Fruit fly (Drosophila melanogaster): Measurements from ENCODE around the gene CG14054.

Gene CG14054

DNA sequence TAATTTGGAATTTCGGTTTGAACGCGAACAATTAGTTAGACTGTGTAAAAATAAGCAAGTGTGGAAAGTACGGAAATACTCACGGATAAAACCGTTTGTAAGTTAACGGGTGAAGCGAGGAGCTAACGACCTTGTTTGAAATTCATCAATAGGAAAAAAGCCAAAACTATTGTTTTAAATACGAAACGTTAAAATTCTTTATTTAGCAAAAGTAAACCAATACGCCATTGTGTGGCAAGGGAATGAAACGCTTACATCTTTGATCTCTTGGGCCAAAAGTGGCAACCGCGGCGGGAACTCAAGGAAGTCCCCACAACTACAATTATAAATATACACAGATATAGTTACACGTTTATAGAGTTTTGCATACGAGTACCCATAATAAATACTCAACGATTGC lies at the start of gene CG14054:
Gene CG14054 (minus strand): TSS at position 101 of the 400 bp plus-strand sequence.
- TF ChIP-seq noc (tag; optimal IDR thresholded peaks at IDR 0.05) = no peak

dm6 chrX:2112660-2113059 lies 46.5 kb upstream of the CG14054 start:
- no peak for TF ChIP-seq noc (tag; optimal IDR thresholded peaks at IDR 0.05)

DNA sequence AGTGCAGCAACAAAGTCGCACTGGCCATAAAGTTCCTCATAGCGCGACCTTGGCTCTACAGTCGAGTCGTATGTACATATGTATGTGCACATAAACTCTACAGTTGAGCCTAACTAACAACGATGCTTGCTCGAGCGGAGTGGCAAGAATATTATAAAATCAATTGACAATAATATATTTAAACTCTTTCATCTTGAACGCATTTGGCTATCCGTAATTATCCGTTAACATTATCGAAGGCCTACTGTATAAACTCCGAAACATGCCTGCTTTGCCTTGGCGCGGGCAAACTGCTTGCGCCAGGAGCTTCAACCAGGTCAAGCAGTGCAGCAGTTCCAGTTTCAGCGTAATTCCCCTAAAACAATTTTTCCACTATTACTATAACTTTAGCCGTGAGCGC lies 42.5 kb upstream of the CG14054 start:
- TF ChIP-seq noc (tag; optimal IDR thresholded peaks at IDR 0.05) = no peak

DNA sequence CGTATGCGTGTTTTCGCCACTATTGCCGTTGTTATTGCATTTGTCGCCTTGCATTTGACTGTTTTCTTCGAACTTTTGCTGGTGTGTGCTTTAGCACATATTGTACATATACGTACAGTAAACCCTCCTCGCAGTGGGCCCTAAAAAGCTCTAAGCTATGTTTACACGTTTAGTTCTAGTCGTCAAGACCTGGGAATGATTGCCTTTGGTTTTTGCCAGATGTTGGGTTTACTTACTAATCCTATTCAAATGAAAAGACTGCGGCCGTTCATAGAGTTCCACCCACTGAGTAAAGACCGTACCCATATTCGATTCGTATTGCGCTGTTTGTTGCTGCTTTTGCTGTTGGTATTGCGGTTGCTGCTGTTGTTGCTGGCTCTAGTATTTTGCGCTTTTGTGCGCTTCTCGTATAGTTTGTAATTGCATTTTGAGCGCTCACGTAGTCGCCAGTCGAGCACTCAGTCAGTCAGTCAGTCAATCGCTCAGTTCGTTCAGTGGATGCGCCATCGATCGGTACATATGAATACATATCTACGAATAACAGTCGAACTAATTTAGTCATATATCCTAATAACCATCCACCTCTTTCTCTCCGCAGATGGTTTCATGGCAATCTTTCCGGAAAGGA lies 41.7 kb upstream of the CG14054 start:
- TF ChIP-seq noc (tag; optimal IDR thresholded peaks at IDR 0.05) = no peak

DNA sequence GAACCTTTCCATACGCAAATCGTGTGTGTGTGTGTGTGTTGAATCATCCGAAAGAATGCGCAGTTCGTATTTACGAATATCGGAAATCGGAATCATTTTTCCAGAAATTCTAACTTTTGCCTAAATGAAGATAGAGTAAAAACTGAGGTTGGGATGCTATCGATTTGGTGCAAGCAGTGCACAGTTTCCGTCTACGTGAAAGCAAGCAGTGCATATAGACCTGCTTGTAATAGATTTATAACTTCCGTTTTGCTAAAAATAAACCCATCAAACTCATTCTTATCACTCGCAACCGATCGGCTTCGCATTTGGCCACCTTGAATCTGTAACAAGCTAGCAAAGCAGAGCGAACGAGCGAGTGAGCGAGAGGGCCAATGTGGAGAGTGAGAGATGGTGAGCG lies 40.2 kb upstream of the CG14054 start:
- no peak for TF ChIP-seq noc (tag; optimal IDR thresholded peaks at IDR 0.05)

dm6 chrX:2104365-2104764 lies 38.2 kb upstream of the CG14054 start:
- no peak for TF ChIP-seq noc (tag; optimal IDR thresholded peaks at IDR 0.05)

DNA sequence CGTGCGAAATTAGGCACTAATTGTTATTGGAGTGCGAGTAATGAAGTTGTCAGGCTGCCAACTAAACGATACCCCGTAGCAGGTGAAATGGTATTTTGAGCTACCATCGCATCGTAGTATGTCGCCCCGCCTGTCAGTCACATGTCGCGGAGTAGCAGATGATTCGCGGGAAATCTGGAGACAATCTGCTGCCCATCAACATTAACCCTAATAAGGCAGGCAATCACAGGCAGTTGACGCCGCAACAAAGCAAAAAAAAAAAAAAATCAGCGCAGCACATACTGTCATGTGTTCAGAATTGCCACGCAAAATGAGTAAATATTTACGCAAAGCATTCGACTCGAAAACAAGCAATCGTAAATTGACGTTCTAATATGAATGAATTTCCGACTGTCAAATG lies 37.7 kb upstream of the CG14054 start:
- no peak for TF ChIP-seq noc (tag; optimal IDR thresholded peaks at IDR 0.05)

DNA sequence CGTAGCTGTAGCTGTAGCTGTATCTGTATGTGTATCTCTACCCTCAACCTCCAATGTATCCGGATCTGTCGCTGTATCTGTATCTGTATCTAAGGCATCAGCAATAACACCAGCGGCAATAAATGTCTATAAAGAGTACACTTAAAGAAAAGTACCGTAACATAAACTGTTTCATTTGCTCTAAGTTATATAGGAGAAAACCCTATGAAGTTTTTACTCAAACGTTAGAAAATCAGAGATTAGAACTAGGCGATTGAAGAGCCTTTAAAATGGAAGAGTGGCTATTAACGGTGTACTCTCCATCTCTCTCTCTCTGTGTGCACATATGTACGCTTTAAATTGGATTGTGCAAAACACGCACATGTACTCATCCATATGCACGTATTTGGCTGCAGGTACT lies 32.1 kb upstream of the CG14054 start:
- TF ChIP-seq noc (tag; optimal IDR thresholded peaks at IDR 0.05) = no peak

- no peak for TF ChIP-seq noc (tag; optimal IDR thresholded peaks at IDR 0.05)
These were observed 30.2 kb upstream of the CG14054 start for dm6 chrX:2096341-2096740.

DNA sequence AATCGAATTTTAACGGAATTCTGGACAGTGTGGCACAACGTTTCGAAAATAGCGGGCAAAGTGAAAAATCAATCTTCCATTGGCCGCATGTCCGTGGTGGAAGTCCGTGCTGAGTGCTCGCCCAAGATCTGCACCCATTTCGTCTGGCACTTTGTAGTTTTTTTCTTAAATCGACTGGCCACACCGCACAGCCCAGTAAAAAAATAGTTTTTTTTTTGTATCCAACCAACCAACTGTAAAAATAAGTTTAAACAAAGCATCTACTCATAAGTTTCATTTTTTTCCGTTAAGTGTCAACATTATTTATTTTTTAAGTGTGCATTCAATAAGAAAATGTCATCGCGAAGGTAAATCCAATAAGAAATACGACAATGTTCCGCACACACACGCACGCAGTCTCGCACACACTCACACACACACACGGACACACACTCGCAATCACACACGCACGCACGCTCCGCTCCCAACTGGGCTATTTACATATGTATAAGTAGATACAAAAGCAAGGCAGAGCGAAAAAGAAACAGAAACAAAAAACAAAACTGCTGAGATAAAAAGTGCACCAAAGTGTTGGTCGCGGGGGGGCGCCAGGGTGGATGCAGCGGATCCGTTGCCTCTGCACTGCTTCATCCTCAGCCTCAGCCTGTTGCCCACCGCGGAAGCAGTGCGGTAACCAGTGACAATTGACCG lies 28.1 kb upstream of the CG14054 start, which contains the start of gene csw:
Gene csw (plus strand): TSS at position 163 of the 690 bp plus-strand sequence.
- TF ChIP-seq noc (tag; optimal IDR thresholded peaks at IDR 0.05) = peak; percentile 12

DNA sequence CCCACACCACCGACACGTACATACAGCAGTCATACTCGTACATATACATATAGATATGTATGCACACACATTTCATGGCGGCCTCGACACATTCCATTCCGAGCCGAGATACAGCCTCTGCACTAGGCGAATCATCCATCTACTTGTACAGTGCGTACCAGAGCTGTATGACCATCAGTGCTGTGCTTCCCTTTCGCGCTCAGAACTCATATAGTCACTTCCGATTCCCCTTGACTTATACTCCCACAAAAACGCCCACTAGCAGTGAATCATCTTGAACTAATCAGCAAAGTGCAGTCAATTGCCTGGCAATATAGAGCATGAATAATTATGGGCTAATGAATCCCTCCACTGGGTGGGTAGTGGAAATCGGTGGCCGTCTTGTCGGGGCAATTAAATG lies 23.7 kb upstream of the CG14054 start:
- no peak for TF ChIP-seq noc (tag; optimal IDR thresholded peaks at IDR 0.05)

- TF ChIP-seq noc (tag; optimal IDR thresholded peaks at IDR 0.05) = no peak
These were observed 22.6 kb upstream of the CG14054 start for dm6 chrX:2088798-2089197.

DNA sequence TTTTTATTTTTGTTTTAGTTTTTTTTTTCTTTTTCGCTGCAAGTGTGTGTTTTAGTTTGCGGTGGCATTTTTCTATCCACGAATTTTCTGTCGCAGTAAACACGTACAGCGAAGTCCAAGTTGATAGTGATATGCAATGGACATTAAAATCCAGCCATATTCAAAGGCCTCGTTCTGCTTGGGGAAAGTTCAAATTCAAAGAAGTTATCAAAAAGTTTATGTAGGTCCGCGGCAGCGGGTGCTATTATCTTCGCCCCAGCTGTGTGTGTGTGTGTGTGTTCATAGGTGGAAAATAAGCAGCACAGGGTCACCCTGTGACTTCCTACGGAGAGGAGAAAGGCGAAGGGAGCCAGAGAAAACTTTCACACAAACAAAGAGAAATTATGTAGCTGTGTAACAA lies 21.3 kb upstream of the CG14054 start:
- peak; percentile 18 for TF ChIP-seq noc (tag; optimal IDR thresholded peaks at IDR 0.05)

DNA sequence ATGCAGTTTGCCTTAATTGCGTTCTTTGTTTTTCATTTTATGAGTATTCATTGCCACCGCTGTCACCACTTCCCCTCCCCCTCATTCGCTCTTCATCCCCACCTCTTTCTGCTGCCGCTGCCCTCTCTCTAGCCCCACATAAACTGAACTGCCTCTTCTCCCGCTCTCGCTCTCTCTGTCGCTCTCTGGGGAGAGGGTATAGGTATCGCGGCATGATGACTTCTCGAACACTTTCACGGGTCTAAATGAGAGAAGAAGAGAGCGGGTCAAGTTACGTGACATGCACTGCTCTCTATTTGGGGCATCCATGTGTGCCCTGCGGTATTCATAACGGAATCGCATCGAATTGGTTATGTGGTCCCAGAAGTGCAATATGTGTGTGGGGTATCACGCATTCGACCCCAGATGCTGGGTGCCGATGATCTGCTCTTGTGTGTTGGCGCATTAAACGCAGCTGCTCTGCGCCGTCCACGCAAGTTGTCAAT lies 17.6 kb upstream of the CG14054 start:
- peak; percentile 43 for TF ChIP-seq noc (tag; optimal IDR thresholded peaks at IDR 0.05)

DNA sequence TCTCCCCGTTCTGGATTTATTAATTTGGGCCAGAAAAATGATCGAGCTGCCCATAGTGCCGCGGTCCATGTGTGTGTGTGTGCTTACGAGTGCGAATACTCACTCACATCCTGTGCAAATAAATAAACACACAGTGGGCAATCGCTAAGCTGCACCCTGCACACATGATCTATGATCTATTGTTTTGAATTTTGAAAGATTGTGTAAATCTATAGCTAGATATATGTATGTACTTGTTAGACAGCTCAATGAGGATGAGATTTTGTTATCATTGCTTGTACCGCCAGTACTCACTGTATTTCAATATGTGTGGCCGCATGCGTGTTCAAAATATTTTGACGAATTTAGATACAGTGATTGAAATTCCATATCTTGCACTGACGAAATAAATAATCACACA lies 16.9 kb upstream of the CG14054 start:
- TF ChIP-seq noc (tag; optimal IDR thresholded peaks at IDR 0.05) = peak; percentile 91

DNA sequence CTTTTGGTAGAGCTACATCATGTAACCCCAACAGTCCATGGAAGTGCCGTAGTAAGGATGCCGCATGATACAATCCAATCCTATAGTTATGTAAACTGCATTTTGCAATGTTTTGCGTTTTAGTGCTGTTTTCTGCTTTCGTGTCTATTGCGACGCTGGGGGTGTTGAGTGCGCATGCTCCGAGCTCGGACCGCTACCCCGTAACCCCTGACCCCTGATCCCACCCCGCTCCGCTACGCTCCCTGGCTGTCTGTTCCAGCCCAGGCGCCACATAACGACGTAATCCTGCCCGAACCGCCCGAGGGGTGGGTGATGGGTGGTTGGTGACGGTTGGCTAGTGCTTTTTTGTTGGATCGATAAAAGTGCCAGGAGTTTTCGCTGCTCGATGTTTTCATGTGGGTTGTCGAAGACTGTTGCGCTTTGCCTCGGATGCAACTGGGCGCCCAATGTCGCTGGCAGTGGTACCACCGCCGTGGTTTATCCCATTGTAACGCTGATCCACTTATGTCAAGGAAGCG lies 15.7 kb upstream of the CG14054 start:
- TF ChIP-seq noc (tag; optimal IDR thresholded peaks at IDR 0.05) = no peak

DNA sequence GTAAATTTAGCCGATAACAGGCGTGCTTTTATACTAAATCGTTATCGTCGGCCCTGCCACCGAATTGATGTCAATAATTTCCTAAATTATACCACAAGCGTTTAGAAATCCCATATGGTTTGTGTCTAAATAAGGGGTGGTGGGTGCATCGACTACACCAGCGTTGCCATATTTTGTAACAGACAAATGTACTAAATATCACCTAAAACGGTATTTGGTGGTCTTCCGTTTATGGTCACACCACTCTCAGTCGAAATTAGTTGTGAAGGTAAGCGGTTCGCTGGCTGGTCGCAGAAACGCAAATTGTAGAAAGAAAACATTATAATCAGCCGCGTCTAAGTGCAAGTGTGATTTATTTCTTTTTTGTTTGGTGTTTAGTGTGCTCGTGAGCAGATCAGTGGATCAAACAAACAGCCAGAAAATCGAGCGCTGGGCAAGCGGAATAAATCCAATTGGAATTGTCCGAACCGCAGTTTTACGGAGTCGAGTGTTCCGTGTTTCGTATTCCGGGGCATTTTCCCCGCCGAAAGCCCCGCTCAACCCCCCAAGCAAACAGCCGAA lies 14.3 kb upstream of the CG14054 start, which contains the start of the genes CG16903 and Unc-76:
Gene CG16903 (minus strand): TSS at position 39 of the 561 bp plus-strand sequence.
Gene Unc-76 (plus strand): TSS at position 244 of the 561 bp plus-strand sequence.
- peak; percentile 45 for TF ChIP-seq noc (tag; optimal IDR thresholded peaks at IDR 0.05)

All from whole organism, larva.